Worm (Caenorhabditis elegans) whole organism, late embryonic: Measurements from ENCODE around the gene Y49F6B.14.

Experiments
- ama-1 ChIP-seq: fragments of 150-350 bp; optimal IDR thresholded peaks from 2 replicates; lab custom pipeline; 2014
- ceh-34 ChIP-seq: sonication (generic microtip); optimal IDR thresholded peaks from 2 replicates; lab custom pipeline; 2016; ENCODE audit warnings: mild to moderate bottlenecking, missing genetic modification characterization, missing compliant biosample characterization
- elt-4 ChIP-seq: sonication (generic microtip); optimal IDR thresholded peaks from 2 replicates; lab custom pipeline; 2016; ENCODE audit warnings: missing genetic modification characterization, missing compliant biosample characterization
- ets-4 ChIP-seq: sonication (generic microtip); optimal IDR thresholded peaks from 2 replicates; lab custom pipeline; 2016; ENCODE audit warnings: missing genetic modification characterization, missing compliant biosample characterization
- odd-2 ChIP-seq: sonication (generic microtip); optimal IDR thresholded peaks from 2 replicates; lab custom pipeline; 2017; ENCODE audit warnings: antibody characterized with exemption, mild to moderate bottlenecking, missing genetic modification characterization, missing compliant biosample characterization
- pha-2 ChIP-seq: sonication (generic microtip); optimal IDR thresholded peaks from 2 replicates; lab custom pipeline; 2017; ENCODE audit warnings: mild to moderate bottlenecking, missing genetic modification characterization, missing compliant biosample characterization
- pha-4 ChIP-seq: fragments of 150-350 bp; optimal IDR thresholded peaks from 2 replicates; lab custom pipeline; 2018; ENCODE audit warnings: missing biosample characterization, missing genetic modification reagents, missing genetic modification characterization
- pqm-1 ChIP-seq: sonication (generic microtip); optimal IDR thresholded peaks from 2 replicates; lab custom pipeline; 2016; ENCODE audit warnings: missing genetic modification characterization, missing compliant biosample characterization
- rnt-1 ChIP-seq: sonication (generic microtip); optimal IDR thresholded peaks from 2 replicates; lab custom pipeline; 2016; ENCODE audit warnings: missing genetic modification characterization, missing compliant biosample characterization
- sox-4 ChIP-seq: sonication (generic microtip); optimal IDR thresholded peaks from 2 replicates; lab custom pipeline; 2017; ENCODE audit warnings: mild to moderate bottlenecking, missing genetic modification characterization, inconsistent platforms, missing compliant biosample characterization

DNA sequence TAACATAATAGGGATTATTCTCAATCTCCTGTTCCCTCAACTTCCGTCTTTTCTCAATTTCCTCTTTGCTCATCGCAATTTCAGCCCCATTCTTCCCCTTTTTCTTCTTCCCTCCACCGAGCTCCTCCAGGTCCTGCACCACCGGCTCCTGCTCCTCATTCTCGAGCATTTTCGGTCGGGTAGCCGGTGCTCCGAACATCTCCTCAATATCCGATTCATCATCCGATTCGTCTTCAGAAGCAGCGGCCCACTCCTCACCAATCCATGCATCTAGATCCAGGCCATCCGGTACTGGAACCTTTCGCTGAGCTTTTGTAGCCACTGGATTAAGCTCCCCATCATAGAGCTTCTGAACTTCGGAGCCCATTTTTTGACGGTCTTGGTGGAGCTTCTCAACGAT is 24.9 kb upstream of the Y49F6B.14 start:
- TF ChIP-seq pha-2 (tag; lab: Kevin White, UChicago) = no peak
- TF ChIP-seq pqm-1 (tag; lab: Kevin White, UChicago) = no peak
- TF ChIP-seq ets-4 (tag; lab: Kevin White, UChicago) = no peak
- TF ChIP-seq odd-2 = no peak
- no peak for TF ChIP-seq ama-1 (lab: Kevin White, UChicago)
- TF ChIP-seq pha-4 (tag; lab: Kevin White, UChicago) = no peak
- no peak for TF ChIP-seq elt-4
- no peak for TF ChIP-seq rnt-1 (tag; lab: Kevin White, UChicago)
- no peak for TF ChIP-seq sox-4 (tag; lab: Kevin White, UChicago)
- no peak for TF ChIP-seq ceh-34 (tag; lab: Kevin White, UChicago)
